Worm (Caenorhabditis elegans): ENCODE measurements around the gene C14A4.12.
A peak's percentile ranks its signal among the peaks of the same experiment; 100 is the strongest.

C14A4.12 gene

DNA sequence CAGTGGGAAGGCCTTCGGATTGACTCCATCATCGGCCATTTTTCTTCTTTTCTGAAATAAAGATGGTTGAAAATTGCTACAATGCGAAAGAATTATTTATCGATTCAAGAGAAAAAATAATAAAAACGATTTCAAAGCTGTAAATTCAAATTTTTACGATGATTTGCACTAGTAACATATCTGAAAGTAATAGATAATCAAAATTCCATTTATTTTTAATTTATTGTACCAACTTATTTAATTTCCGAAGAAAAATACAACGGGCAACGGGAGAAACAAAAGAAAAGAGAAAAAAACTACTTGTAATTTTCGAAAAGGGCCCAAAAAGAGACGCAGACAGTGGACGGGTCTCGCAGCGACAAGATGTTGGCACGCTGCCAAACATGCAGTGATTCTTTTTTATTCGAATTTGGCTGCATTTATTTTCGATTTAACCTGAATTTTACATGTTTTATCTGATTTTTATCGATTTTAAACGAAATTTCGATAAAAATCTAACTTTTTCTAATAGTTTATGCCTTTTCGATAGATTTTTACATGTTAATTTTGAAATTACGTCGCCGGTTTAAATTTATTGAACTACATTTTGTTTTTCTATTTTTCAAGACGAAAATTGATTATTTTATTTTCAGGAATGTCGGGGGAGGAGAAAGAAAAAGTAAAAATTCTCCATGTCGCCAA lies 45.9 kb downstream of the C14A4.12 start, which contains the start of the genes snu-13 and rsp-7:
TSS of gene snu-13 (minus strand) at position 51 of the 681 bp plus-strand sequence.
TSS of gene rsp-7 (plus strand) at position 631 of the 681 bp plus-strand sequence.
- no peak for TF ChIP-seq ceh-13 (GFP tag; optimal IDR thresholded peaks at IDR 0.05)
- no peak for TF ChIP-seq scrt-1 (GFP tag; IDR thresholded peaks at IDR 0.05)
- no peak for TF ChIP-seq F13C5.2 (tag; optimal IDR thresholded peaks at IDR 0.05)
- TF ChIP-seq tbx-11 (GFP tag; IDR thresholded peaks at IDR 0.05): no peak
- TF ChIP-seq aly-1 (tag; optimal IDR thresholded peaks at IDR 0.05): no peak
- TF ChIP-seq tbx-37 (GFP tag; conservative IDR thresholded peaks at IDR 0.05): no peak
- TF ChIP-seq flt-1 (GFP tag; IDR thresholded peaks at IDR 0.05): no peak

ce11 chrII:10659585-10659984 lies 46.7 kb downstream of the C14A4.12 start:
- TF ChIP-seq F13C5.2 (tag; optimal IDR thresholded peaks at IDR 0.05) (no peak), hnd-1 (tag; optimal IDR thresholded peaks at IDR 0.05) (no peak), B0310.2 (tag; optimal IDR thresholded peaks at IDR 0.05) (no peak), sea-1 (GFP tag; conservative IDR thresholded peaks at IDR 0.05) (no peak), tra-4 (tag; optimal IDR thresholded peaks at IDR 0.05) (no peak), ceh-36 (tag; optimal IDR thresholded peaks at IDR 0.05) (no peak), ceh-13 (GFP tag; optimal IDR thresholded peaks at IDR 0.05) (no peak), flt-1 (GFP tag; IDR thresholded peaks at IDR 0.05) (no peak), hmbx-1 (tag; optimal IDR thresholded peaks at IDR 0.05) (no peak), tbx-37 (GFP tag; conservative IDR thresholded peaks at IDR 0.05) (no peak), scrt-1 (GFP tag; IDR thresholded peaks at IDR 0.05) (no peak)

DNA sequence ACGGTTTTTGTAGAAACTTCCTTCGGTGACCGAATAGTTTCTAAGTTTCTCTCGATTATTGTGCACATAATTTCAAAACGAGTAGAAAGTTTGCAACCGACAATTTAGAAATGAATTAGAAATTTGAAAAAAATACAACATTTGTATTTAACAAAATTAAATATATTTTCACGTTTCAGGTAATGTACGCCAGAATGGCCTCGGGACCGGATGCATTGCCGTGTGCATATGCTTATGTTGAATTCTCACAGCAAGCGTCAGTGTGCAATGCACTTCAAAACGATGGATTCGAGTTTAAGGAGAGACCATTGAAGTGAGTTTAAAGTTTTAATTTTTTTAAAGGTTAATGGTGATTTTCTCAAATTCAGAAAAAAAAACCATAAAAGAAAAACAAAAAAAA lies 48.0 kb downstream of the C14A4.12 start, which contains the start of gene marc-2:
TSS of gene marc-2 (minus strand) at position 101 of the 400 bp plus-strand sequence.
- TF ChIP-seq aly-1 (tag; optimal IDR thresholded peaks at IDR 0.05): no peak
- TF ChIP-seq sea-1 (GFP tag; conservative IDR thresholded peaks at IDR 0.05): no peak
- TF ChIP-seq tra-4 (tag; optimal IDR thresholded peaks at IDR 0.05): no peak
- no peak for TF ChIP-seq ets-7 (tag; optimal IDR thresholded peaks at IDR 0.05)
- TF ChIP-seq tbx-11 (GFP tag; IDR thresholded peaks at IDR 0.05): no peak
- no peak for TF ChIP-seq ama-1 (optimal IDR thresholded peaks at IDR 0.05)
- no peak for TF ChIP-seq hmbx-1 (tag; optimal IDR thresholded peaks at IDR 0.05)
- TF ChIP-seq hmg-4 (GFP tag; optimal IDR thresholded peaks at IDR 0.05): no peak
- TF ChIP-seq F13C5.2 (tag; optimal IDR thresholded peaks at IDR 0.05): no peak

DNA sequence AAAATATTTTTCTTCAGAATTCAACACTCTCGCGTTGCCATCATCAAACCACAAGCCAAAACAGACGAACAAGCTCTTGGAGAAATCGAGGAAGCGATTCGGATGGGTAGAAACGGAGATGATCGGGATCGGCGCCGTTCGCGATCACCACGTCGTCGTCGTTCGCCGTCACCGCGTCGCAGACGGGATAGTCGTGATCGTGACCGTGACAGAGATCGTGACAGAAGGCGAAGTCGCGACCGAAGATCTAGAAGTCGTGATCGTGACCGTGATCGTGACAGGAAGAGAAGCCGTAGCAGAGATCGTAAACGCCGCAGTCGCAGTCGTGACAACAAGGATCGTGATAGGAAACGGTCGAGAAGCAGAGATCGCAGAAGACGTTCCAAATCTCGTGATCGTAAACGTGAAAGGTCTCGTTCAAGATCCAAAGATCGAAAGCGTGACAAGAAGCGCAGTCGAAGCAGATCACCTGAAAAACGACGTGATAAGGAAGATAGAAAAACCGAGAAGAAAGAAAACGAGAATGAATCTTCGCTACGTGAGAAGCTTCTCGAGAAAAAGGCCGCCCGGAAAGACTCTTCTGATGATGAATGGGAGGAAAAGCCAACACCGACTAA lies 48.7 kb downstream of the C14A4.12 start:
- TF ChIP-seq pes-1 (GFP tag; IDR thresholded peaks at IDR 0.05) (no peak), aly-1 (tag; optimal IDR thresholded peaks at IDR 0.05) (no peak), hmg-4 (GFP tag; optimal IDR thresholded peaks at IDR 0.05) (no peak), B0310.2 (tag; optimal IDR thresholded peaks at IDR 0.05) (no peak), flt-1 (GFP tag; IDR thresholded peaks at IDR 0.05) (no peak)

DNA sequence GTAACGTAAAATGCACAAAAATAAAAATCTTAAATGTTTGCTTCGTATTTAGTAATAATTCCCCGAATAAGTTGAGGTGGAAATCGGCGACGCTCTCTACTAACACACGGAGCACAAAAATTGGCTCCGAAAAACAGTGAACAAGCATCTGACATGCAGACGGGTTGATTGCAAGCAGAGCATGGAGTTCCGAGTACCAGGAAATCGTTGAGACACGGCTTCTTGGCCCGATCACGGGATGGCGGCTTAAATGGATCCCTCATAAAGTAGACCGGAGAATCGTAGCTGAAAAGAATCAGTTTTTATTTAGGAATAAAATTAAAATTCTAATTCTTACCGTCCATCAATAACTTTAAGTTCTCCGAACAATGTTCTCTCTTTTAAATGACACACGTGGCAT lies 49.4 kb downstream of the C14A4.12 start:
- TF ChIP-seq ama-1 (optimal IDR thresholded peaks at IDR 0.05) (peak; percentile 61), flt-1 (GFP tag; IDR thresholded peaks at IDR 0.05) (no peak)

ce11 chrII:10662698-10663097 lies 49.9 kb downstream of the C14A4.12 start, which contains the start of gene D2089.8:
TSS of gene D2089.8 (minus strand) at chrII:10662781.
- TF ChIP-seq hmbx-1 (tag; optimal IDR thresholded peaks at IDR 0.05): no peak
- TF ChIP-seq B0310.2 (tag; optimal IDR thresholded peaks at IDR 0.05): no peak
- TF ChIP-seq sea-1 (GFP tag; conservative IDR thresholded peaks at IDR 0.05): no peak
- TF ChIP-seq tra-4 (tag; optimal IDR thresholded peaks at IDR 0.05): no peak
- no peak for TF ChIP-seq ceh-13 (GFP tag; optimal IDR thresholded peaks at IDR 0.05)
- no peak for TF ChIP-seq ceh-36 (tag; optimal IDR thresholded peaks at IDR 0.05)
- TF ChIP-seq hnd-1 (tag; optimal IDR thresholded peaks at IDR 0.05): no peak
- TF ChIP-seq pes-1 (GFP tag; IDR thresholded peaks at IDR 0.05): no peak
- no peak for TF ChIP-seq ama-1 (optimal IDR thresholded peaks at IDR 0.05)

DNA sequence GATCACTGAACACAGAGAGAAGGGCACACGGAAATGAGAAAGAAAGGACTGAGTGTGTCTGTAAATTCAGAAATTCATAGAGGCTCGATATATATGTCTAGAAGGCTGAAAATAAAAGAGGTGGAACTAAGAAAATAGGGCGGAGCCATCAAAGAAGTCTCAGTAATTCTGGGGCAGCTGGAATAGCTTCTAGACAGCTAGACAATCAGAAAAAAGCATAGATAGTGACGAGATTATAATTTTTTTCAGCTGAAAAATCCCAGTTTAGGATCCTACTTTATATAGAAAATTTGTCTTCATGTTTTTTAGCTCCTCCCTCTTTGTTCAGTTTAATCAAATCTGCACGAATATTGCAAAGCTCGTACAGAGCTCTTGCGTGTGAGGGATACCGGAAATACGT lies 52.2 kb downstream of the C14A4.12 start, which contains the start of gene D2089.3:
TSS of gene D2089.3 (minus strand) at position 101 of the 400 bp plus-strand sequence.
- no peak for TF ChIP-seq B0310.2 (tag; optimal IDR thresholded peaks at IDR 0.05)
- no peak for TF ChIP-seq F13C5.2 (tag; optimal IDR thresholded peaks at IDR 0.05)
- TF ChIP-seq scrt-1 (GFP tag; IDR thresholded peaks at IDR 0.05): no peak
- no peak for TF ChIP-seq hnd-1 (tag; optimal IDR thresholded peaks at IDR 0.05)
- no peak for TF ChIP-seq ama-1 (optimal IDR thresholded peaks at IDR 0.05)
- no peak for TF ChIP-seq tbx-11 (GFP tag; IDR thresholded peaks at IDR 0.05)
- no peak for TF ChIP-seq hmg-4 (GFP tag; optimal IDR thresholded peaks at IDR 0.05)
- TF ChIP-seq ceh-36 (tag; optimal IDR thresholded peaks at IDR 0.05): no peak
- TF ChIP-seq sea-1 (GFP tag; conservative IDR thresholded peaks at IDR 0.05): no peak
- TF ChIP-seq ceh-13 (GFP tag; optimal IDR thresholded peaks at IDR 0.05): no peak
- no peak for TF ChIP-seq tbx-37 (GFP tag; conservative IDR thresholded peaks at IDR 0.05)
- TF ChIP-seq ets-7 (tag; optimal IDR thresholded peaks at IDR 0.05): no peak
- TF ChIP-seq pes-1 (GFP tag; IDR thresholded peaks at IDR 0.05): no peak
- TF ChIP-seq flt-1 (GFP tag; IDR thresholded peaks at IDR 0.05): no peak
- TF ChIP-seq aly-1 (tag; optimal IDR thresholded peaks at IDR 0.05): no peak
- TF ChIP-seq hmbx-1 (tag; optimal IDR thresholded peaks at IDR 0.05): no peak
- no peak for TF ChIP-seq tra-4 (tag; optimal IDR thresholded peaks at IDR 0.05)

Data from whole organism, early embryonic.